Worm (Caenorhabditis elegans): ENCODE measurements around the gene F35A5.8.
A peak's percentile ranks its signal among the peaks of the same experiment; 100 is the strongest.

F35A5.8 gene

ce11 chrX:3842398-3842896 lies 39.2 kb upstream of the F35A5.8 start, which contains the start of gene ttr-48 (continued):
- TF ChIP-seq fos-1 (tag; optimal IDR thresholded peaks at IDR 0.05) (no peak), efl-3 (GFP tag; optimal IDR thresholded peaks at IDR 0.05) (no peak), C34B4.2 (tag; optimal IDR thresholded peaks at IDR 0.05) (no peak), nhr-20 (tag; optimal IDR thresholded peaks at IDR 0.05) (peak; percentile 5)

- TF ChIP-seq mef-2 (tag; optimal IDR thresholded peaks at IDR 0.05): peak; percentile 65
- peak; percentile 40 for TF ChIP-seq nhr-90 (tag; optimal IDR thresholded peaks at IDR 0.05; ENCODE audit: poor library complexity)
- peak; percentile 7 for TF ChIP-seq C16A3.4 (tag; optimal IDR thresholded peaks at IDR 0.05)
- no peak for TF ChIP-seq ceh-8 (GFP tag; optimal IDR thresholded peaks at IDR 0.05)
- TF ChIP-seq mab-9 (GFP tag; IDR thresholded peaks at IDR 0.05): no peak
- TF ChIP-seq C04F5.9 (tag; optimal IDR thresholded peaks at IDR 0.05): peak; percentile 15
- TF ChIP-seq tbx-2 (tag; optimal IDR thresholded peaks at IDR 0.05): peak; percentile 45
- TF ChIP-seq dpl-1 (GFP tag; optimal IDR thresholded peaks at IDR 0.05): peak in 2 of 3 experiments; percentile 0 to 6
- peak in 2 of 6 experiments; percentile 32 for TF ChIP-seq elt-3 (tag; optimal IDR thresholded peaks at IDR 0.05)
- TF ChIP-seq xbp-1 (tag; optimal IDR thresholded peaks at IDR 0.05): peak; percentile 29
- peak; percentile 38 for TF ChIP-seq nhr-47 (tag; optimal IDR thresholded peaks at IDR 0.05)
- TF ChIP-seq nhr-85 (tag): peak; percentile 94
- TF ChIP-seq mdl-1 (tag; optimal IDR thresholded peaks at IDR 0.05): peak in 1 of 2 experiments; percentile 23
- peak; percentile 11 to 47 for TF ChIP-seq lin-35 (GFP tag; optimal IDR thresholded peaks at IDR 0.05)
- TF ChIP-seq ceh-63 (GFP tag; optimal IDR thresholded peaks at IDR 0.05): no peak
- peak; percentile 90 for TF ChIP-seq nhr-71 (tag; optimal IDR thresholded peaks at IDR 0.05)
- peak; percentile 39 for TF ChIP-seq lin-39 (tag; optimal IDR thresholded peaks at IDR 0.05)
- TF ChIP-seq vab-15 (tag; optimal IDR thresholded peaks at IDR 0.05): peak; percentile 24
- peak; percentile 73 for TF ChIP-seq snu-23 (GFP tag; optimal IDR thresholded peaks at IDR 0.05)
- peak; percentile 72 for TF ChIP-seq nhr-20 (tag; optimal IDR thresholded peaks at IDR 0.05)
- no peak for TF ChIP-seq ztf-11 (tag; optimal IDR thresholded peaks at IDR 0.05)
- TF ChIP-seq nhr-11 (tag; optimal IDR thresholded peaks at IDR 0.05): no peak
- peak; percentile 87 for TF ChIP-seq unc-130 (tag; optimal IDR thresholded peaks at IDR 0.05)
- TF ChIP-seq lsy-2 (tag; optimal IDR thresholded peaks at IDR 0.05): peak; percentile 30 to 57
- peak; percentile 37 for TF ChIP-seq blmp-1 (tag; optimal IDR thresholded peaks at IDR 0.05)
- peak; percentile 94 for TF ChIP-seq lin-14 (GFP tag; optimal IDR thresholded peaks at IDR 0.05)
- no peak for TF ChIP-seq nhr-237 (tag; optimal IDR thresholded peaks at IDR 0.05)
- peak in 1 of 2 experiments; percentile 11 for TF ChIP-seq efl-1 (optimal IDR thresholded peaks at IDR 0.05)
- no peak for TF ChIP-seq efl-1 (GFP tag; optimal IDR thresholded peaks at IDR 0.05 in 1 of 2)
- TF ChIP-seq nhr-19 (GFP tag; conservative IDR thresholded peaks at IDR 0.05): peak; percentile 78
- TF ChIP-seq ceh-90 (tag; optimal IDR thresholded peaks at IDR 0.05): no peak
- no peak for TF ChIP-seq ceh-88 (GFP tag; IDR thresholded peaks at IDR 0.05)
- TF ChIP-seq swsn-7 (tag; optimal IDR thresholded peaks at IDR 0.05): peak; percentile 18
- TF ChIP-seq lin-13 (GFP tag; optimal IDR thresholded peaks at IDR 0.05): peak; percentile 22
- no peak for TF ChIP-seq isw-1 (GFP tag; IDR thresholded peaks at IDR 0.05)
- no peak for TF ChIP-seq ets-5 (GFP tag; IDR thresholded peaks at IDR 0.05)
- no peak for TF ChIP-seq unc-30 (tag; optimal IDR thresholded peaks at IDR 0.05)
- TF ChIP-seq irx-1 (tag; optimal IDR thresholded peaks at IDR 0.05): peak; percentile 42
- TF ChIP-seq sox-4 (tag; optimal IDR thresholded peaks at IDR 0.05): peak; percentile 20
- peak; percentile 55 for TF ChIP-seq ztf-4 (tag; optimal IDR thresholded peaks at IDR 0.05)
- peak; percentile 84 for TF ChIP-seq rnt-1 (tag; optimal IDR thresholded peaks at IDR 0.05)
These were observed 35.9 kb upstream of the F35A5.8 start for ce11 chrX:3839172-3839571.

Measured in whole organism, L1 larva.